Fruit fly (Drosophila melanogaster) whole organism: ENCODE measurements around the gene Qsox2.

Experiments used
- CG8478 ChIP-seq: fragments of >200 bp; optimal IDR thresholded peaks from 2 replicates; lab custom pipeline; 2018; ENCODE audit warnings: inconsistent platforms
- Dll ChIP-seq: fragments of >200 bp; optimal IDR thresholded peaks from 2 replicates; lab custom pipeline; 2017
- EcR ChIP-seq, 2 experiments: fragments of >200 bp; optimal IDR thresholded peaks; 2 replicates each; lab custom pipeline; 2017; ENCODE audit warnings: missing biosample characterization in 2 of 2, missing genetic modification characterization in 2 of 2, missing genetic modification reagents in 2 of 2
- pan ChIP-seq: fragments of >200 bp; optimal IDR thresholded peaks from 2 replicates; lab custom pipeline; 2017
- psq ChIP-seq: fragments of >200 bp; optimal IDR thresholded peaks from 2 replicates; lab custom pipeline; 2017
- usp ChIP-seq: fragments of >200 bp; optimal IDR thresholded peaks from 2 replicates; lab custom pipeline; 2017; ENCODE audit warnings: missing biosample characterization, missing genetic modification characterization, mixed read lengths

Gene Qsox2

dm6 chr3R:21922244-21922643, 8.7 kb downstream of the Qsox2 start:
- no peak for TF ChIP-seq Dll (lab: Kevin White, UChicago)
- TF ChIP-seq psq (lab: Kevin White, UChicago): no peak
- TF ChIP-seq CG8478: no peak
- peak in 1 of 2 experiments; percentile 50 for TF ChIP-seq EcR (GFP tag; optimal IDR thresholded peaks at IDR 0.05; lab: Kevin White, UChicago)

dm6 chr3R:21922674-21923323, 9.3 kb downstream of the Qsox2 start:
- TF ChIP-seq Dll (lab: Kevin White, UChicago): peak; percentile 45
- TF ChIP-seq pan: no peak
- TF ChIP-seq CG8478: no peak
- TF ChIP-seq EcR (GFP tag; optimal IDR thresholded peaks at IDR 0.05; lab: Kevin White, UChicago): peak in 1 of 2 experiments; percentile 29
- no peak for TF ChIP-seq psq (lab: Kevin White, UChicago)
- no peak for TF ChIP-seq usp (GFP tag; lab: Kevin White, UChicago)

dm6 chr3R:21923742-21924141, 10.2 kb downstream of the Qsox2 start:
- TF ChIP-seq EcR (GFP tag; optimal IDR thresholded peaks at IDR 0.05; lab: Kevin White, UChicago) (peak in 1 of 2 experiments; percentile 57), usp (GFP tag; lab: Kevin White, UChicago) (no peak)

- TF ChIP-seq psq (lab: Kevin White, UChicago) (no peak), pan (no peak), EcR (GFP tag; optimal IDR thresholded peaks at IDR 0.05; lab: Kevin White, UChicago) (no peak), CG8478 (no peak)
Observed at dm6 chr3R:21928214-21928613, 14.7 kb downstream of the Qsox2 start.

- no peak for TF ChIP-seq EcR (GFP tag; optimal IDR thresholded peaks at IDR 0.05; lab: Kevin White, UChicago)
- no peak for TF ChIP-seq pan
- TF ChIP-seq CG8478: no peak
- TF ChIP-seq usp (GFP tag; lab: Kevin White, UChicago): no peak
- TF ChIP-seq Dll (lab: Kevin White, UChicago): no peak
- no peak for TF ChIP-seq psq (lab: Kevin White, UChicago)
Observed at dm6 chr3R:21931346-21931745, 17.8 kb downstream of the Qsox2 start.

dm6 chr3R:21933952-21934351, 20.4 kb downstream of the Qsox2 start:
- TF ChIP-seq psq (lab: Kevin White, UChicago) (no peak), pan (no peak), Dll (lab: Kevin White, UChicago) (no peak), usp (GFP tag; lab: Kevin White, UChicago) (no peak), EcR (GFP tag; optimal IDR thresholded peaks at IDR 0.05; lab: Kevin White, UChicago) (no peak), CG8478 (no peak)

dm6 chr3R:21935191-21935590, 21.6 kb downstream of the Qsox2 start:
- TF ChIP-seq usp (GFP tag; lab: Kevin White, UChicago) (no peak), Dll (lab: Kevin White, UChicago) (no peak), EcR (GFP tag; optimal IDR thresholded peaks at IDR 0.05; lab: Kevin White, UChicago) (no peak), psq (lab: Kevin White, UChicago) (no peak), pan (no peak), CG8478 (no peak)

- TF ChIP-seq CG8478: no peak
- no peak for TF ChIP-seq Dll (lab: Kevin White, UChicago)
- no peak for TF ChIP-seq EcR (GFP tag; optimal IDR thresholded peaks at IDR 0.05; lab: Kevin White, UChicago)
- TF ChIP-seq usp (GFP tag; lab: Kevin White, UChicago): no peak
- no peak for TF ChIP-seq psq (lab: Kevin White, UChicago)
- TF ChIP-seq pan: no peak
Observed at dm6 chr3R:21937075-21937950, 23.8 kb downstream of the Qsox2 start.

- TF ChIP-seq EcR (GFP tag; optimal IDR thresholded peaks at IDR 0.05; lab: Kevin White, UChicago): no peak
- TF ChIP-seq usp (GFP tag; lab: Kevin White, UChicago): no peak
Observed at dm6 chr3R:21937951-21938286, 24.4 kb downstream of the Qsox2 start.

dm6 chr3R:21938464-21939095, 25.0 kb downstream of the Qsox2 start:
- TF ChIP-seq usp (GFP tag; lab: Kevin White, UChicago) (no peak), EcR (GFP tag; optimal IDR thresholded peaks at IDR 0.05; lab: Kevin White, UChicago) (no peak), psq (lab: Kevin White, UChicago) (no peak), CG8478 (no peak)

dm6 chr3R:21939110-21939509, 25.6 kb downstream of the Qsox2 start:
- no peak for TF ChIP-seq psq (lab: Kevin White, UChicago)
- TF ChIP-seq EcR (GFP tag; optimal IDR thresholded peaks at IDR 0.05; lab: Kevin White, UChicago): no peak
- no peak for TF ChIP-seq pan
- no peak for TF ChIP-seq CG8478
- no peak for TF ChIP-seq Dll (lab: Kevin White, UChicago)
- no peak for TF ChIP-seq usp (GFP tag; lab: Kevin White, UChicago)

- TF ChIP-seq psq (lab: Kevin White, UChicago): no peak
- no peak for TF ChIP-seq EcR (GFP tag; optimal IDR thresholded peaks at IDR 0.05; lab: Kevin White, UChicago)
- no peak for TF ChIP-seq CG8478
- no peak for TF ChIP-seq usp (GFP tag; lab: Kevin White, UChicago)
- no peak for TF ChIP-seq Dll (lab: Kevin White, UChicago)
- TF ChIP-seq pan: no peak
Observed at dm6 chr3R:21940172-21940571, 26.6 kb downstream of the Qsox2 start.
